Worm (Caenorhabditis elegans) whole organism, young adult: ENCODE results near the gene T13C5.6.

Experiments
- B0035.1 ChIP-seq: sonication (generic microtip); optimal IDR thresholded peaks from 2 replicates; lab custom pipeline; 2016; ENCODE audit warnings: missing genetic modification characterization, mild to moderate bottlenecking, missing compliant biosample characterization, missing genotype, missing genetic modification reagents
- C06A6.2 ChIP-seq: fragments of 200-800 bp; sonication (Bioruptor generic); conservative IDR thresholded peaks from 2 replicates; pipeline ENCODE4 v1.3.6; 2022; ENCODE audit warnings: missing genetic modification characterization, missing compliant biosample characterization
- C17E4.6 ChIP-seq: fragments of 200-800 bp; sonication (Bioruptor generic); IDR thresholded peaks from 2 replicates; pipeline ENCODE4 v1.3.6; 2022; ENCODE audit warnings: missing genetic modification reagents, missing genetic modification characterization, missing compliant biosample characterization
- D2030.7 ChIP-seq: fragments of 200-800 bp; sonication (Bioruptor generic); IDR thresholded peaks from 2 replicates; pipeline ENCODE4 v1.3.6; 2022; ENCODE audit warnings: missing genetic modification reagents, missing genetic modification characterization, missing compliant biosample characterization
- F37B4.10 ChIP-seq: fragments of 200-800 bp; sonication (Bioruptor generic); IDR thresholded peaks from 2 replicates; pipeline ENCODE4 v1.3.6; 2022; ENCODE audit warnings: missing genetic modification characterization, missing compliant biosample characterization
- Y79H2A.3 ChIP-seq: fragments of 200-800 bp; sonication (Bioruptor generic); conservative IDR thresholded peaks from 2 replicates; pipeline ENCODE4 v1.3.6; 2022; ENCODE audit warnings: missing genetic modification reagents, missing genetic modification characterization, missing compliant biosample characterization
- ama-1 ChIP-seq, 3 experiments: fragments of 150-350 bp in 1 of 3; sonication (generic microtip) in 2 of 3; optimal IDR thresholded peaks; 2 replicates each; lab custom pipeline; 2014 to 2018; ENCODE audit warnings: missing biosample characterization in 2 of 3, missing genetic modification characterization in 2 of 3, missing genetic modification reagents in 2 of 3
- aptf-2 ChIP-seq: fragments of 200-800 bp; sonication (Bioruptor generic); conservative IDR thresholded peaks from 2 replicates; pipeline ENCODE4 v1.3.6; 2022; ENCODE audit warnings: missing genetic modification reagents, missing genetic modification characterization, missing compliant biosample characterization
- attf-6 ChIP-seq: fragments of 200-800 bp; sonication (Bioruptor generic); IDR thresholded peaks from 2 replicates; pipeline ENCODE4 v1.3.6; 2022; ENCODE audit warnings: missing genetic modification reagents, missing genetic modification characterization, missing compliant biosample characterization
- bed-2 ChIP-seq: fragments of 200-800 bp; sonication (Bioruptor generic); IDR thresholded peaks from 2 replicates; pipeline ENCODE4 v1.3.6; 2022; ENCODE audit warnings: missing genetic modification reagents, missing genetic modification characterization, missing compliant biosample characterization
- ccch-3 ChIP-seq: fragments of 200-800 bp; sonication (Bioruptor generic); optimal IDR thresholded peaks from 2 replicates; lab custom pipeline; 2018; ENCODE audit warnings: mild to moderate bottlenecking, missing genetic modification characterization, missing compliant biosample characterization
- cebp-1 ChIP-seq, 2 experiments: fragments of 200-800 bp in 1 of 2; sonication (Bioruptor generic) in 1 of 2; sonication (generic microtip) in 1 of 2; IDR thresholded peaks in 1 of 2; optimal IDR thresholded peaks in 1 of 2; 2 replicates each; pipeline versions ENCODE4 v1.3.6 to Lab custom; 2017 to 2022; ENCODE audit warnings: missing compliant biosample characterization in 2 of 2, missing genetic modification characterization in 2 of 2, mild to moderate bottlenecking in 1 of 2, missing genetic modification reagents in 1 of 2, moderate library complexity in 1 of 2
- ceh-58 ChIP-seq: fragments of 200-800 bp; sonication (Bioruptor generic); IDR thresholded peaks from 2 replicates; pipeline ENCODE4 v1.3.6; 2022; ENCODE audit warnings: missing genetic modification characterization, missing compliant biosample characterization
- ceh-91 ChIP-seq: fragments of 200-800 bp; sonication (Bioruptor generic); IDR thresholded peaks from 2 replicates; pipeline ENCODE4 v1.3.6; 2022; ENCODE audit warnings: missing genetic modification reagents, missing genetic modification characterization, missing compliant biosample characterization
- dox-1 ChIP-seq: fragments of 200-800 bp; sonication (Bioruptor generic); IDR thresholded peaks from 2 replicates; pipeline ENCODE4 v1.3.6; 2022; ENCODE audit warnings: missing genetic modification reagents, missing genetic modification characterization, missing compliant biosample characterization
- dpff-1 ChIP-seq: sonication (generic microtip); optimal IDR thresholded peaks from 2 replicates; lab custom pipeline; 2017; ENCODE audit warnings: mild to moderate bottlenecking, missing genetic modification characterization, missing compliant biosample characterization
- efl-1 ChIP-seq: fragments of 150-350 bp; optimal IDR thresholded peaks from 2 replicates; lab custom pipeline; 2014; ENCODE audit warnings: missing biosample characterization, missing genetic modification reagents, missing genetic modification characterization
- ekl-4 ChIP-seq: fragments of 200-800 bp; sonication (Bioruptor generic); IDR thresholded peaks from 2 replicates; pipeline ENCODE4 v1.3.6; 2022; ENCODE audit warnings: missing genetic modification reagents, missing genetic modification characterization, missing compliant biosample characterization
- him-1 ChIP-seq: sonication (generic microtip); optimal IDR thresholded peaks from 2 replicates; lab custom pipeline; 2016; ENCODE audit warnings: missing genotype, missing genetic modification reagents, missing genetic modification characterization, missing compliant biosample characterization
- lin-35 ChIP-seq, 3 experiments: fragments of 150-350 bp in 2 of 3; sonication (generic microtip) in 1 of 3; optimal IDR thresholded peaks; 2 replicates each; lab custom pipeline; 2014 to 2018; ENCODE audit warnings: missing biosample characterization in 3 of 3, missing genetic modification characterization in 3 of 3, missing genetic modification reagents in 3 of 3
- lir-1 ChIP-seq: fragments of 200-800 bp; sonication (Bioruptor generic); conservative IDR thresholded peaks from 2 replicates; pipeline ENCODE4 v1.3.6; 2022; ENCODE audit warnings: missing genetic modification reagents, missing genetic modification characterization, missing compliant biosample characterization
- lsy-27 ChIP-seq: sonication (generic microtip); optimal IDR thresholded peaks from 2 replicates; lab custom pipeline; 2017; ENCODE audit warnings: missing genetic modification characterization, mild to moderate bottlenecking, missing compliant biosample characterization, antibody characterized with exemption, missing genotype, borderline replicate concordance; ENCODE audit not compliant: insufficient read depth
- madf-10 ChIP-seq: sonication (generic microtip); optimal IDR thresholded peaks from 2 replicates; lab custom pipeline; 2016; ENCODE audit warnings: mild to moderate bottlenecking, missing genetic modification characterization, missing compliant biosample characterization
- mes-4 ChIP-seq: sonication (generic microtip); optimal IDR thresholded peaks from 2 replicates; lab custom pipeline; 2016; ENCODE audit warnings: missing genotype, missing genetic modification characterization, missing compliant biosample characterization
- nfya-2 ChIP-seq: fragments of 200-800 bp; sonication (Bioruptor generic); IDR thresholded peaks from 2 replicates; pipeline ENCODE4 v1.3.6; 2022; ENCODE audit warnings: missing genetic modification reagents, missing genetic modification characterization, missing compliant biosample characterization
- sea-2 ChIP-seq: fragments of 200-800 bp; sonication (Bioruptor generic); IDR thresholded peaks from 2 replicates; pipeline ENCODE4 v1.3.6; 2022; ENCODE audit warnings: missing genetic modification characterization, missing compliant biosample characterization
- snpc-4 ChIP-seq, 5 experiments: fragments of 150-350 bp in 1 of 5; sonication (generic microtip) in 4 of 5; optimal IDR thresholded peaks; 2 replicates each; lab custom pipeline; 2014 to 2018; ENCODE audit warnings: missing genetic modification characterization in 5 of 5, missing biosample characterization in 3 of 5, antibody characterized with exemption in 2 of 5, mild to moderate bottlenecking in 2 of 5, missing compliant biosample characterization in 2 of 5, missing genotype in 2 of 5, moderate library complexity in 2 of 5, missing genetic modification reagents in 1 of 5
- sptf-2 ChIP-seq: fragments of 200-800 bp; sonication (Bioruptor generic); optimal IDR thresholded peaks from 2 replicates; lab custom pipeline; 2018; ENCODE audit warnings: mild to moderate bottlenecking, missing genetic modification characterization, missing compliant biosample characterization
- tbp1 ChIP-seq: fragments of 200-800 bp; sonication (Bioruptor generic); optimal IDR thresholded peaks from 2 replicates; lab custom pipeline; 2018; ENCODE audit warnings: mild to moderate bottlenecking, missing genetic modification characterization, missing compliant biosample characterization
- tbx-9 ChIP-seq: sonication (generic microtip); optimal IDR thresholded peaks from 2 replicates; lab custom pipeline; 2016; ENCODE audit warnings: borderline replicate concordance, missing genetic modification characterization, inconsistent platforms, missing compliant biosample characterization
- tlf-1 ChIP-seq: fragments of 200-800 bp; sonication (Bioruptor generic); optimal IDR thresholded peaks from 2 replicates; lab custom pipeline; 2018; ENCODE audit warnings: mild to moderate bottlenecking, missing genetic modification characterization, missing compliant biosample characterization
- zfh-2 ChIP-seq: fragments of 200-800 bp; sonication (Bioruptor generic); conservative IDR thresholded peaks from 2 replicates; pipeline ENCODE4 v1.3.6; 2022; ENCODE audit warnings: missing genetic modification reagents, missing genetic modification characterization, missing compliant biosample characterization
- zim-3 ChIP-seq: sonication (generic microtip); optimal IDR thresholded peaks from 2 replicates; lab custom pipeline; 2017; ENCODE audit warnings: mild to moderate bottlenecking, missing genetic modification characterization, moderate library complexity, missing compliant biosample characterization
- ztf-26 ChIP-seq: sonication (generic microtip); optimal IDR thresholded peaks from 2 replicates; lab custom pipeline; 2017; ENCODE audit warnings: missing genetic modification characterization, missing compliant biosample characterization
- ztf-28 ChIP-seq: fragments of 200-800 bp; sonication (Bioruptor generic); IDR thresholded peaks from 2 replicates; pipeline ENCODE4 v1.3.6; 2022; ENCODE audit warnings: missing genetic modification reagents, missing genetic modification characterization, missing compliant biosample characterization
- ztf-6 ChIP-seq: fragments of 200-800 bp; sonication (Bioruptor generic); IDR thresholded peaks from 2 replicates; pipeline ENCODE4 v1.3.6; 2022; ENCODE audit warnings: missing genetic modification reagents, missing genetic modification characterization, missing compliant biosample characterization

T13C5.6 gene

ce11 chrX:6211322-6211820 lies 3.9 kb upstream of the T13C5.6 start:
- TF ChIP-seq Y79H2A.3 (GFP tag; lab: Robert Waterston, UW) (no peak), lsy-27 (tag; lab: Kevin White, UChicago) (no peak), madf-10 (no peak), bed-2 (no peak), tlf-1 (no peak), C17E4.6 (GFP tag; lab: Robert Waterston, UW) (no peak), aptf-2 (no peak), ceh-58 (no peak), D2030.7 (GFP tag; lab: Robert Waterston, UW) (no peak), ztf-6 (no peak), dpff-1 (tag; lab: Kevin White, UChicago) (no peak), him-1 (tag; lab: Kevin White, UChicago) (no peak), ztf-26 (tag; lab: Kevin White, UChicago) (no peak), ceh-91 (GFP tag; lab: Robert Waterston, UW) (no peak), attf-6 (GFP tag; lab: Robert Waterston, UW) (no peak), snpc-4 (GFP tag; optimal IDR thresholded peaks at IDR 0.05; lab: Kevin White, UChicago) (no peak), snpc-4 (tag; optimal IDR thresholded peaks at IDR 0.05; lab: Kevin White, UChicago) (no peak), tbp1 (GFP tag; lab: Kevin White, UChicago) (no peak), zim-3 (tag; lab: Kevin White, UChicago) (no peak), B0035.1 (tag; lab: Kevin White, UChicago) (no peak)

DNA sequence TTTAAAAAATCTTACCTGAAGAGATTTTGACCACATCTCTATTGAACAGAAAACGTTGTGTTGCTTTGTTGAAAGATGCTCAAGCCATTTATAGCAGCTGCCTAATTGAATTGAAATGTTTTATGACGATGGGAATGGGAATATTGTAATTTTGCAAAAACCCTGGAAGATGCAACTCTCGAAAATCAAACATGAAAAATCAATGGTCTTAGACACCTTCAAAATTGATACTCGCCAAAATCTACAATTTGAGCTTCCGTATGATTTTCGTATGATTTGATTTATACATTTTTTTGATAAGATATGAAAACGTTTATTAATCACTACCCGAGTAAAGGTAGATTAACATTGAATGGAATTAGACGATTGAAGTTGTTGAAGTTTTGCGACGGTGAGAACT lies 976 bp upstream of the T13C5.6 start, which contains the start of gene C14F11.7:
Gene C14F11.7 (minus strand): TSS at position 101 of the 400 bp plus-strand sequence.
- TF ChIP-seq lin-35 (GFP tag; optimal IDR thresholded peaks at IDR 0.05; lab: Kevin White, UChicago) (no peak), ekl-4 (no peak), ztf-28 (no peak), nfya-2 (no peak), sea-2 (GFP tag; lab: Robert Waterston, UW) (no peak), sptf-2 (GFP tag; lab: Kevin White, UChicago) (no peak), C06A6.2 (GFP tag; lab: Robert Waterston, UW) (no peak), zfh-2 (GFP tag; lab: Robert Waterston, UW) (no peak), mes-4 (tag; lab: Kevin White, UChicago) (no peak), dpff-1 (tag; lab: Kevin White, UChicago) (no peak), ccch-3 (no peak), D2030.7 (GFP tag; lab: Robert Waterston, UW) (no peak), madf-10 (no peak), ama-1 (optimal IDR thresholded peaks at IDR 0.05; lab: Kevin White, UChicago) (no peak), ama-1 (GFP tag; optimal IDR thresholded peaks at IDR 0.05; lab: Kevin White, UChicago) (no peak), him-1 (tag; lab: Kevin White, UChicago) (no peak), B0035.1 (tag; lab: Kevin White, UChicago) (no peak), dox-1 (GFP tag; lab: Robert Waterston, UW) (no peak), aptf-2 (no peak)

DNA sequence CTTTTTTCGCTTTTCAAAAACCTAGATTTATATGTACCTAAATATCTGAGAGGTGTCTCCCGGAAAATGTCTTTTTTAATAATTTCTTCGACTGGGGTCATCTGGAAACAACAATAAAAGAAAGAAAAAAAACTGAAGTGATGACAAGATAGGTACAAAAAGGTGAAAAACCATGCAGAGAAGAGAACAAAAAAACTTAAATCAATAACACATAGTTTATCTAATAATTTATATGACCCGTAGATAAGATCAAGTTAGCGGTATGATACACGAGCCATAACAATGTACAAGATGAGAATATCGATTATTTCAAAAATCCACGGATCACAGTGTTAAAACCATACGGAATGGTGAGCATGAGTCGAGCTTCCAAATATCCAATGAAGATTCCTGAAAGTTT lies 1.2 kb downstream of the T13C5.6 start, which contains the start of gene mtp-18:
Gene mtp-18 (minus strand): TSS at position 101 of the 400 bp plus-strand sequence.
- no peak for TF ChIP-seq F37B4.10
- TF ChIP-seq lir-1 (GFP tag; lab: Robert Waterston, UW) = no peak
- TF ChIP-seq efl-1 (GFP tag; lab: Kevin White, UChicago) = no peak
- TF ChIP-seq ztf-28 = no peak
- TF ChIP-seq D2030.7 (GFP tag; lab: Robert Waterston, UW) = no peak
- TF ChIP-seq tbx-9 (tag; lab: Kevin White, UChicago) = no peak
- TF ChIP-seq ama-1 (optimal IDR thresholded peaks at IDR 0.05; lab: Kevin White, UChicago) = no peak
- TF ChIP-seq ama-1 (GFP tag; optimal IDR thresholded peaks at IDR 0.05; lab: Kevin White, UChicago) = no peak
- no peak for TF ChIP-seq cebp-1 (GFP tag; IDR thresholded peaks at IDR 0.05; lab: Robert Waterston, UW)
- no peak for TF ChIP-seq cebp-1 (tag; optimal IDR thresholded peaks at IDR 0.05; lab: Kevin White, UChicago)
- no peak for TF ChIP-seq zfh-2 (GFP tag; lab: Robert Waterston, UW)
- no peak for TF ChIP-seq ztf-6
